Fruit fly (Drosophila melanogaster) whole organism, prepupa: ENCODE data around the gene fh.
A peak's percentile ranks its signal among the peaks of the same experiment; 100 is the strongest.

Source experiments
- Blimp-1 ChIP-seq: fragments of 200-800 bp; sonication (Bioruptor generic); optimal IDR thresholded peaks from 3 replicates; lab custom pipeline; 2017; ENCODE audit warnings: missing biosample characterization, missing genetic modification characterization, mild to moderate bottlenecking, moderate library complexity, missing genetic modification reagents
- CG10669 ChIP-seq: fragments of 200-800 bp; sonication (Bioruptor generic); optimal IDR thresholded peaks from 3 replicates; lab custom pipeline; 2018; ENCODE audit warnings: missing biosample characterization, mild to moderate bottlenecking, missing genetic modification characterization, moderate library complexity
- CG1621 ChIP-seq: fragments of 200-800 bp; sonication (Bioruptor generic); optimal IDR thresholded peaks from 3 replicates; lab custom pipeline; 2018; ENCODE audit warnings: missing biosample characterization, mild to moderate bottlenecking, missing genetic modification characterization
- CG3032 ChIP-seq: fragments of 200-800 bp; optimal IDR thresholded peaks from 2 replicates; lab custom pipeline; 2019; ENCODE audit warnings: missing biosample characterization, mild to moderate bottlenecking, missing genetic modification characterization, moderate library complexity
- CG34406 ChIP-seq: fragments of 200-800 bp; sonication (Bioruptor generic); optimal IDR thresholded peaks from 3 replicates; lab custom pipeline; 2016; ENCODE audit warnings: missing biosample characterization, missing genetic modification characterization
- CG4318 ChIP-seq: fragments of 200-800 bp; sonication (Bioruptor generic); optimal IDR thresholded peaks from 3 replicates; lab custom pipeline; 2017; ENCODE audit warnings: missing biosample characterization, mild to moderate bottlenecking, missing genetic modification characterization
- CG6276 ChIP-seq: fragments of 200-800 bp; sonication (Bioruptor generic); optimal IDR thresholded peaks from 2 replicates; lab custom pipeline; 2017; ENCODE audit warnings: missing biosample characterization, mild to moderate bottlenecking, missing genetic modification characterization
- CG6792 ChIP-seq: fragments of 200-800 bp; sonication (Bioruptor generic); optimal IDR thresholded peaks from 3 replicates; lab custom pipeline; 2016; ENCODE audit warnings: missing biosample characterization, missing genetic modification characterization
- CG6808 ChIP-seq: fragments of 200-800 bp; sonication (Bioruptor generic); optimal IDR thresholded peaks from 3 replicates; lab custom pipeline; 2017; ENCODE audit warnings: missing biosample characterization, missing genetic modification characterization, mild to moderate bottlenecking, moderate library complexity, missing genetic modification reagents
- CG8319 ChIP-seq: fragments of 200-800 bp; sonication (Bioruptor generic); optimal IDR thresholded peaks from 3 replicates; lab custom pipeline; 2016; ENCODE audit warnings: missing biosample characterization, missing genetic modification characterization
- Eip78C ChIP-seq: fragments of 200-800 bp; sonication (Bioruptor generic); peaks from one replicate; lab custom pipeline; 2016; ENCODE audit warnings: missing biosample characterization, missing genetic modification characterization
- Ets21C ChIP-seq: fragments of 200-800 bp; sonication (Bioruptor generic); optimal IDR thresholded peaks from 3 replicates; lab custom pipeline; 2016; ENCODE audit warnings: missing biosample characterization, missing genetic modification characterization
- Ets96B ChIP-seq: fragments of 200-800 bp; optimal IDR thresholded peaks from 2 replicates; lab custom pipeline; 2019; ENCODE audit warnings: missing biosample characterization, mild to moderate bottlenecking, missing genetic modification characterization, moderate library complexity
- Hr38 ChIP-seq: sonication (Bioruptor generic); optimal IDR thresholded peaks from 2 replicates; lab custom pipeline; 2016; ENCODE audit warnings: missing biosample characterization, missing genetic modification characterization
- Hr39 ChIP-seq: fragments of 200-800 bp; sonication (Bioruptor generic); optimal IDR thresholded peaks from 2 replicates; lab custom pipeline; 2016; ENCODE audit warnings: missing biosample characterization, missing genetic modification characterization
- Lpt ChIP-seq: fragments of 200-800 bp; sonication (Bioruptor generic); optimal IDR thresholded peaks from 3 replicates; lab custom pipeline; 2016; ENCODE audit warnings: missing biosample characterization, missing genetic modification characterization
- Met ChIP-seq: fragments of 200-800 bp; sonication (Bioruptor generic); optimal IDR thresholded peaks from 3 replicates; lab custom pipeline; 2016; ENCODE audit warnings: missing biosample characterization, missing genetic modification characterization
- Sox102F ChIP-seq: fragments of 200-800 bp; sonication (Bioruptor generic); optimal IDR thresholded peaks from 2 replicates; lab custom pipeline; 2016; ENCODE audit warnings: missing biosample characterization, mild to moderate bottlenecking, missing genetic modification characterization
- Sox14 ChIP-seq: fragments of 200-800 bp; sonication (Bioruptor generic); optimal IDR thresholded peaks from 3 replicates; lab custom pipeline; 2016; ENCODE audit warnings: missing biosample characterization, missing genetic modification characterization
- achi ChIP-seq: fragments of 200-800 bp; sonication (Bioruptor generic); optimal IDR thresholded peaks from 3 replicates; lab custom pipeline; 2016; ENCODE audit warnings: missing biosample characterization, missing genetic modification characterization
- acj6 ChIP-seq: fragments of 200-800 bp; sonication (Bioruptor generic); optimal IDR thresholded peaks from 3 replicates; lab custom pipeline; 2016; ENCODE audit warnings: missing biosample characterization, missing genetic modification characterization
- cyc ChIP-seq: fragments of 200-800 bp; sonication (Bioruptor generic); optimal IDR thresholded peaks from 3 replicates; lab custom pipeline; 2016; ENCODE audit warnings: missing biosample characterization, missing genetic modification characterization
- dac ChIP-seq: fragments of 200-800 bp; sonication (Bioruptor generic); optimal IDR thresholded peaks from 2 replicates; lab custom pipeline; 2017; ENCODE audit warnings: missing biosample characterization, mild to moderate bottlenecking, missing genetic modification characterization
- eg ChIP-seq: fragments of 200-800 bp; sonication (Bioruptor generic); IDR thresholded peaks from 3 replicates; pipeline ENCODE4 v1.3.6; 2022; ENCODE audit warnings: missing biosample characterization, missing genetic modification characterization
- esn ChIP-seq: fragments of 200-800 bp; sonication (Bioruptor generic); optimal IDR thresholded peaks from 2 replicates; lab custom pipeline; 2016; ENCODE audit warnings: missing biosample characterization, mild to moderate bottlenecking, missing genetic modification characterization, moderate library complexity
- fkh ChIP-seq: fragments of 200-800 bp; sonication (Bioruptor generic); optimal IDR thresholded peaks from 3 replicates; lab custom pipeline; 2017; ENCODE audit warnings: missing biosample characterization, mild to moderate bottlenecking, missing genetic modification characterization, moderate library complexity
- net ChIP-seq: fragments of 200-800 bp; sonication (Bioruptor generic); optimal IDR thresholded peaks from 3 replicates; lab custom pipeline; 2016; ENCODE audit warnings: missing biosample characterization, missing genetic modification characterization
- pdm3 ChIP-seq: fragments of 200-800 bp; sonication (Bioruptor generic); optimal IDR thresholded peaks from 3 replicates; lab custom pipeline; 2016; ENCODE audit warnings: missing biosample characterization, missing genetic modification characterization
- spab ChIP-seq: fragments of 200-800 bp; sonication (Bioruptor generic); optimal IDR thresholded peaks from 2 replicates; lab custom pipeline; 2017; ENCODE audit warnings: missing biosample characterization, mild to moderate bottlenecking, missing genetic modification characterization, missing genetic modification reagents
- vri ChIP-seq: fragments of 200-800 bp; sonication (Bioruptor generic); optimal IDR thresholded peaks from 3 replicates; lab custom pipeline; 2016; ENCODE audit warnings: missing biosample characterization, mild to moderate bottlenecking, missing genetic modification characterization

The fh gene

dm6 chrX:9193604-9194003 is 44.7 kb upstream of the fh start, which contains the start of gene CG12106 (continued):
- TF ChIP-seq acj6 (GFP tag; lab: Kevin White, UChicago), result peak; percentile 47
- no peak for TF ChIP-seq spab
- TF ChIP-seq Met (GFP tag; lab: Kevin White, UChicago), result peak; percentile 52

dm6 chrX:9192429-9192828 is 43.6 kb upstream of the fh start, which contains the start of gene CG12056:
Gene CG12056 (plus strand): TSS chrX:9192669.
- TF ChIP-seq Eip78C (GFP tag; lab: Kevin White, UChicago), result peak; percentile 9
- no peak for TF ChIP-seq Hr39

dm6 chrX:9191357-9191756 is 42.5 kb upstream of the fh start, which contains the start of gene CG12057:
Gene CG12057 (plus strand): TSS chrX:9191657.
- TF ChIP-seq Blimp-1 (no peak), achi (no peak), fkh (GFP tag; lab: Kevin White, UChicago) (no peak), Sox14 (no peak), vri (no peak), cyc (GFP tag; lab: Kevin White, UChicago) (no peak), eg (GFP tag; lab: Robert Waterston, UW) (no peak), CG6808 (GFP tag; lab: Kevin White, UChicago) (no peak), pdm3 (GFP tag; lab: Kevin White, UChicago) (no peak), dac (GFP tag; lab: Kevin White, UChicago) (no peak), Sox102F (GFP tag; lab: Kevin White, UChicago) (no peak)
- TF ChIP-seq, all 60 proteins: peak for 0

dm6 chrX:9190555-9191184 is 41.8 kb upstream of the fh start, which contains the start of gene CG12115:
Gene CG12115 (minus strand): TSS chrX:9190605.
- no peak for TF ChIP-seq Ets96B (tag; lab: Kevin White, UChicago)
- TF ChIP-seq vri, result peak; percentile 13

- TF ChIP-seq Lpt (GFP tag; lab: Kevin White, UChicago) (no peak), eg (GFP tag; lab: Robert Waterston, UW) (no peak), CG6792 (GFP tag; lab: Kevin White, UChicago) (no peak), dac (GFP tag; lab: Kevin White, UChicago) (no peak), net (GFP tag; lab: Kevin White, UChicago) (no peak), CG3032 (tag; lab: Kevin White, UChicago) (no peak), esn (GFP tag; lab: Kevin White, UChicago) (no peak), CG4318 (GFP tag; lab: Kevin White, UChicago) (no peak), CG6276 (GFP tag; lab: Kevin White, UChicago) (no peak), CG34406 (no peak), CG10669 (GFP tag; lab: Kevin White, UChicago) (no peak), Ets21C (GFP tag; lab: Kevin White, UChicago) (no peak), achi (no peak), CG8319 (no peak), Hr38 (GFP tag; lab: Kevin White, UChicago) (no peak)
Observed at dm6 chrX:9187429-9187828, 38.6 kb upstream of the fh start.

dm6 chrX:9168273-9168672 is 19.4 kb upstream of the fh start:
- TF ChIP-seq CG8319, result no peak
- no peak for TF ChIP-seq CG1621
- TF ChIP-seq CG6276 (GFP tag; lab: Kevin White, UChicago), result no peak
- no peak for TF ChIP-seq achi
